Worm (Caenorhabditis elegans) whole organism, L3 larva: ENCODE measurements around the gene Y113G7B.11.

ENCODE experiments used
- ama-1 ChIP-seq: fragments of 150-350 bp; optimal IDR thresholded peaks from 2 replicates; lab custom pipeline; 2018
- egl-27 ChIP-seq: sonication (generic microtip); optimal IDR thresholded peaks from 4 replicates; lab custom pipeline; 2017; ENCODE audit warnings: missing biosample characterization, missing genetic modification reagents, missing genetic modification characterization
- elt-3 ChIP-seq, 3 experiments: fragments of 150-350 bp in 1 of 3; sonication (generic microtip) in 2 of 3; optimal IDR thresholded peaks; 2 replicates in 2 of 3; 4 replicates in 1 of 3; lab custom pipeline; 2014 to 2017; ENCODE audit warnings: missing biosample characterization in 3 of 3, missing genetic modification characterization in 3 of 3
- fos-1 ChIP-seq: fragments of 150-350 bp; optimal IDR thresholded peaks from 2 replicates; lab custom pipeline; 2014; ENCODE audit warnings: missing biosample characterization, missing genetic modification characterization
- jun-1 ChIP-seq: fragments of 150-350 bp; optimal IDR thresholded peaks from 2 replicates; lab custom pipeline; 2014; ENCODE audit warnings: missing biosample characterization, missing genetic modification reagents, missing genetic modification characterization
- lin-15B ChIP-seq: fragments of 150-350 bp; optimal IDR thresholded peaks from 2 replicates; lab custom pipeline; 2014; ENCODE audit warnings: missing biosample characterization, missing genetic modification characterization
- lin-39 ChIP-seq: fragments of 150-350 bp; optimal IDR thresholded peaks from 2 replicates; lab custom pipeline; 2018; ENCODE audit warnings: missing biosample characterization, missing genetic modification reagents, missing genetic modification characterization
- nhr-11 ChIP-seq: fragments of 150-350 bp; optimal IDR thresholded peaks from 2 replicates; lab custom pipeline; 2014; ENCODE audit warnings: missing biosample characterization, missing genetic modification characterization
- nhr-12 ChIP-seq: fragments of 150-350 bp; optimal IDR thresholded peaks from 2 replicates; lab custom pipeline; 2014; ENCODE audit warnings: missing biosample characterization, missing genetic modification characterization
- nhr-77 ChIP-seq: fragments of 150-350 bp; optimal IDR thresholded peaks from 2 replicates; lab custom pipeline; 2014; ENCODE audit warnings: missing biosample characterization, missing genetic modification characterization
- snpc-4 ChIP-seq: fragments of 150-350 bp; optimal IDR thresholded peaks from 2 replicates; lab custom pipeline; 2014; ENCODE audit warnings: missing biosample characterization, missing genetic modification characterization
- unc-62 ChIP-seq: fragments of 150-350 bp; sonication (generic microtip); optimal IDR thresholded peaks from 4 replicates; lab custom pipeline; 2014; ENCODE audit warnings: missing biosample characterization, missing genetic modification reagents, missing genetic modification characterization

DNA sequence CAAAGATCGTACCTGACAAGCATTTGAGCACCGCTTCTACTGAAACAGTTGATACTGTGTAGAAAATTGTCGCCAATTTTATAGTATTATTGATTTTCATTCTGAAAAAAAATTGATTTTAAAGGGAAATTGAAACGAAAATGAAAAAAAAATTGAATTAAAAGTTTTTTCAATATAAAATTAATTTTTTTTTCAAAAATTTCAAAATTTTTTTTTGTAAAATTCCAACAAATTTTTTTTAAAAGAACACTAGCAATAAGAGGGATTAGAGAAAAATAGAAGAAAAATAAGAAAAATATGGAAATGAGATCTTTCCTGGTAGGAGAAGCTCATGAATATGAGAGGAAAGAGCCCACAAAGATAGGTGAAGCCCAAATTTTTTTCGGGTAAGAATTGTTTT, at the start of gene Y113G7B.11:
- TF ChIP-seq unc-62 (GFP tag; lab: Kevin White, UChicago), result no peak
- no peak for TF ChIP-seq nhr-11 (tag; lab: Kevin White, UChicago)
- no peak for TF ChIP-seq lin-39 (tag; lab: Kevin White, UChicago)
- no peak for TF ChIP-seq jun-1 (tag; lab: Kevin White, UChicago)
- TF ChIP-seq nhr-77, result no peak
- TF ChIP-seq snpc-4 (tag; lab: Kevin White, UChicago), result no peak
- TF ChIP-seq egl-27 (tag; lab: Kevin White, UChicago), result no peak
- TF ChIP-seq lin-15B (tag; lab: Kevin White, UChicago), result no peak
- no peak for TF ChIP-seq fos-1 (tag; lab: Kevin White, UChicago)
- TF ChIP-seq ama-1 (lab: Kevin White, UChicago), result no peak
- no peak for TF ChIP-seq nhr-12 (tag; lab: Kevin White, UChicago)
- no peak for TF ChIP-seq elt-3 (tag; optimal IDR thresholded peaks at IDR 0.05; lab: Kevin White, UChicago)
